Worm (Caenorhabditis elegans): ENCODE measurements around the gene C37E2.2.

DNA sequence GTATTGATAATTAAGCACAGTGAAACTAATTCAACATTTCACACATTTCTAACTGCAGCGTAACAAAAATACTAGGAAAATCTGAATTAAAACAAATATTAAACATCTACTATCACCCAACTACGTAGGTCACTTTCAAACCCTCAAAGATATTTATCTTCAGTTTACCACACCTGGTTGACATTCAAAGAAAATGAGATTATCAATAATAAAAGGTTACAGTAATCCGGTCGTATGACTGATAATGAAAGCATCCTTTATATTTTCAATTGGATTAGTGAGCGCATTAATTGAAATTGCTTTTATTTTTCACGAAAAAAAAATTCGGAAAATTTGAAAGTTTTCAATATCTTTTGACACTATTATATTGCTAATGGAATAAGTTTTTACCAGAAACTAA is 6.7 kb downstream of the C37E2.2 start:
- TF ChIP-seq aptf-3 (GFP tag; IDR thresholded peaks at IDR 0.05) (no peak), K12H6.12 (tag; optimal IDR thresholded peaks at IDR 0.05) (no peak), zim-3 (tag; optimal IDR thresholded peaks at IDR 0.05) (no peak), lin-26 (GFP tag; IDR thresholded peaks at IDR 0.05) (no peak), ztf-25 (GFP tag; IDR thresholded peaks at IDR 0.05) (no peak), F22D6.2 (tag; optimal IDR thresholded peaks at IDR 0.05) (no peak), pbrm-1 (GFP tag; IDR thresholded peaks at IDR 0.05) (no peak), madf-8 (GFP tag; conservative IDR thresholded peaks at IDR 0.05) (no peak), F57C9.4 (tag; optimal IDR thresholded peaks at IDR 0.05) (no peak), snpc-4 (GFP tag; optimal IDR thresholded peaks at IDR 0.05) (no peak), snpc-4 (tag; optimal IDR thresholded peaks at IDR 0.05) (no peak)

Measured in whole organism, young adult.